Worm (Caenorhabditis elegans): ENCODE results near the gene let-721.

- TF ChIP-seq hlh-13 (GFP tag; optimal IDR thresholded peaks at IDR 0.05) (no peak), ztf-16 (tag; optimal IDR thresholded peaks at IDR 0.05) (no peak), hlh-30 (tag; optimal IDR thresholded peaks at IDR 0.05; ENCODE audit: insufficient read depth) (no peak), pha-4 (tag; optimal IDR thresholded peaks at IDR 0.05) (no peak), unc-86 (tag; optimal IDR thresholded peaks at IDR 0.05) (no peak), sox-4 (tag; optimal IDR thresholded peaks at IDR 0.05) (no peak), pat-9 (tag; optimal IDR thresholded peaks at IDR 0.05) (no peak), ama-1 (optimal IDR thresholded peaks at IDR 0.05) (no peak), unc-55 (GFP tag; optimal IDR thresholded peaks at IDR 0.05) (no peak), ceh-19 (GFP tag; optimal IDR thresholded peaks at IDR 0.05) (no peak), ttx-3 (tag; optimal IDR thresholded peaks at IDR 0.05) (no peak), nhr-232 (tag; optimal IDR thresholded peaks at IDR 0.05) (no peak), gmeb-2 (tag; optimal IDR thresholded peaks at IDR 0.05) (no peak)
Observed at ce11 chrIII:6482918-6483317, 36.2 kb upstream of the let-721 start, which contains the start of gene chtb-2.

All from whole organism, late embryonic.